Fruit fly (Drosophila melanogaster): Measurements from ENCODE around the gene CG31975.
A peak's percentile ranks its signal among the peaks of the same experiment; 100 is the strongest.

CG31975 gene

dm6 chr2L:128296-128715 is 12.5 kb downstream of the CG31975 start (continued):
- TF ChIP-seq NC2β (GFP tag; optimal IDR thresholded peaks at IDR 0.05), result no peak
- no peak for TF ChIP-seq Sox102F (GFP tag; optimal IDR thresholded peaks at IDR 0.05)
- TF ChIP-seq Awh (GFP tag; IDR thresholded peaks at IDR 0.05), result no peak
- no peak for TF ChIP-seq nmo (GFP tag; optimal IDR thresholded peaks at IDR 0.05)
- TF ChIP-seq CG2678 (tag; optimal IDR thresholded peaks at IDR 0.05), result peak; percentile 12
- TF ChIP-seq Sry-δ (GFP tag; optimal IDR thresholded peaks at IDR 0.05), result no peak
- TF ChIP-seq CoRest (tag; optimal IDR thresholded peaks at IDR 0.05), result no peak
- TF ChIP-seq CG4360 (GFP tag; IDR thresholded peaks at IDR 0.05), result no peak
- no peak for TF ChIP-seq hkb (optimal IDR thresholded peaks at IDR 0.05)
- TF ChIP-seq hkb (GFP tag; IDR thresholded peaks at IDR 0.05), result no peak
- TF ChIP-seq CG13287 (GFP tag; IDR thresholded peaks at IDR 0.05; ENCODE audit: partially characterized antibody), result no peak
- TF ChIP-seq CG9215 (GFP tag; IDR thresholded peaks at IDR 0.05), result no peak
- TF ChIP-seq CG1529 (GFP tag; optimal IDR thresholded peaks at IDR 0.05), result no peak
- TF ChIP-seq CG2120 (GFP tag; optimal IDR thresholded peaks at IDR 0.05), result no peak
- no peak for TF ChIP-seq toy (GFP tag; IDR thresholded peaks at IDR 0.05)
- no peak for TF ChIP-seq CG12299 (tag; optimal IDR thresholded peaks at IDR 0.05)
- no peak for TF ChIP-seq Max (GFP tag; optimal IDR thresholded peaks at IDR 0.05)
- no peak for TF ChIP-seq H2.0 (GFP tag; IDR thresholded peaks at IDR 0.05)
- TF ChIP-seq kni (GFP tag; optimal IDR thresholded peaks at IDR 0.05), result no peak
- no peak for TF ChIP-seq prd (optimal IDR thresholded peaks at IDR 0.05)
- TF ChIP-seq prd (GFP tag; IDR thresholded peaks at IDR 0.05), result no peak
- no peak for TF ChIP-seq sc (optimal IDR thresholded peaks at IDR 0.05)
- TF ChIP-seq sc (GFP tag; optimal IDR thresholded peaks at IDR 0.05), result no peak
- TF ChIP-seq twi (tag; optimal IDR thresholded peaks at IDR 0.05), result no peak
- TF ChIP-seq CG7928 (GFP tag; optimal IDR thresholded peaks at IDR 0.05), result no peak
- peak; percentile 10 for TF ChIP-seq CG10209 (GFP tag; optimal IDR thresholded peaks at IDR 0.05)
- no peak for TF ChIP-seq wdn (GFP tag; IDR thresholded peaks at IDR 0.05)
- no peak for TF ChIP-seq trh (GFP tag; optimal IDR thresholded peaks at IDR 0.05)
- no peak for TF ChIP-seq so (GFP tag; IDR thresholded peaks at IDR 0.05)
- TF ChIP-seq sens (GFP tag), result peak; percentile 86
- no peak for TF ChIP-seq vnd (GFP tag; IDR thresholded peaks at IDR 0.05; ENCODE audit: partially characterized antibody)
- TF ChIP-seq hth (optimal IDR thresholded peaks at IDR 0.05), result no peak
- no peak for TF ChIP-seq Ada2b (GFP tag; IDR thresholded peaks at IDR 0.05)
- TF ChIP-seq eyg (GFP tag; optimal IDR thresholded peaks at IDR 0.05), result peak; percentile 35
- TF ChIP-seq HmgZ (tag; optimal IDR thresholded peaks at IDR 0.05), result no peak
- TF ChIP-seq Hand (GFP tag; optimal IDR thresholded peaks at IDR 0.05), result peak; percentile 49
- TF ChIP-seq CG7963 (GFP tag; IDR thresholded peaks at IDR 0.05; ENCODE audit: partially characterized antibody), result no peak
- TF ChIP-seq ro (GFP tag; IDR thresholded peaks at IDR 0.05), result no peak
- no peak for TF ChIP-seq Gug (GFP tag; IDR thresholded peaks at IDR 0.05)
- TF ChIP-seq CG8388 (GFP tag; optimal IDR thresholded peaks at IDR 0.05), result no peak
- TF ChIP-seq abd-A (tag; optimal IDR thresholded peaks at IDR 0.05), result no peak
- TF ChIP-seq lbe (GFP tag; optimal IDR thresholded peaks at IDR 0.05), result no peak
- TF ChIP-seq eve (GFP tag; optimal IDR thresholded peaks at IDR 0.05), result no peak
- TF ChIP-seq CG1603 (tag; optimal IDR thresholded peaks at IDR 0.05), result no peak
- TF ChIP-seq run (tag; optimal IDR thresholded peaks at IDR 0.05), result no peak
- no peak for TF ChIP-seq phol (tag; optimal IDR thresholded peaks at IDR 0.05)
- no peak for TF ChIP-seq CG12659 (GFP tag; optimal IDR thresholded peaks at IDR 0.05)
- TF ChIP-seq CG34422 (GFP tag; IDR thresholded peaks at IDR 0.05), result no peak
- TF ChIP-seq CG10321 (GFP tag; IDR thresholded peaks at IDR 0.05), result no peak
- peak; percentile 7 for TF ChIP-seq CG6854 (GFP tag; optimal IDR thresholded peaks at IDR 0.05)
- no peak for TF ChIP-seq CG9727 (GFP tag; optimal IDR thresholded peaks at IDR 0.05)
- no peak for TF ChIP-seq CG12104 (GFP tag; optimal IDR thresholded peaks at IDR 0.05)
- TF ChIP-seq gem (tag; optimal IDR thresholded peaks at IDR 0.05), result no peak
